Comparison of ENCODE assay signal across 1 fruit fly cellular context in the genomic region with DNA sequence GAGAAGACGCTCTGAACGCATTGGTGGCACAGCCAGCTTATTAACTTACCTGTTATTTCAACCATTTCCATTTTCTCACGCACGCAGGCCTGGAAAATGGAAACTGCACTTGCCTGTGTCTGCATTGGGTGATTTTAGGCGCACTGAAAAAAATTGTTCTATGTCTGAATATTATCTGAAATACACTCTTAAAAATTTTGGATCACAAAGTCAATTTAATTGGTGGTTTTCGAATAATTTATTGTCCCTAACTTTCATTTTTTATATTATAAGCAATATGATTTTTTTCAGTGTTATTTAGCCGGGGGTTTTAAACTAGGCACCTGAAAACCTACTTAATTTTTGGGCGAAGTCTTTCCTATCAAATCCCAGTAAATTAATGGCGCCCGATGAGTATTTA.
A peak's percentile ranks its signal among the peaks of the same experiment; 100 is the strongest.
TF ChIP-seq lines count a peak whose summit lies in the region.

No protein-coding gene starts in this region.

TF ChIP-seq in whole organism, embryonic, 481 proteins besides CTCF, POLR2A, EP300 and RAD21 (continued from another document and continues in another):
- peak; percentile 60; the same call in 1 of the 2 replicates for TF ChIP-seq peb (GFP tag; IDR thresholded peaks at IDR 0.05; lab: Robert Waterston, UW)
- TF ChIP-seq knrl (GFP tag; IDR thresholded peaks at IDR 0.05; lab: Robert Waterston, UW; ENCODE audit: partially characterized antibody) = no peak
- peak; percentile 78 for TF ChIP-seq CG12391 (tag; optimal IDR thresholded peaks at IDR 0.05; lab: Kevin White, UChicago)
- peak; percentile 77 for TF ChIP-seq dysf (GFP tag; IDR thresholded peaks at IDR 0.05; lab: Robert Waterston, UW)
- no peak for TF ChIP-seq Trl (optimal IDR thresholded peaks at IDR 0.05; lab: Kevin White, UChicago)
- TF ChIP-seq Trl (GFP tag; optimal IDR thresholded peaks at IDR 0.05; lab: Kevin White, UChicago) = peak; percentile 72
- TF ChIP-seq trh (GFP tag; optimal IDR thresholded peaks at IDR 0.05; lab: Kevin White, UChicago) = no peak
- TF ChIP-seq CG15514 (GFP tag; optimal IDR thresholded peaks at IDR 0.05; lab: Kevin White, UChicago) = peak; percentile 39
- TF ChIP-seq ems (GFP tag; optimal IDR thresholded peaks at IDR 0.05; lab: Kevin White, UChicago) = no peak
- TF ChIP-seq B-H2 (GFP tag; optimal IDR thresholded peaks at IDR 0.05; lab: Kevin White, UChicago) = no peak
- TF ChIP-seq lilli (GFP tag; optimal IDR thresholded peaks at IDR 0.05; lab: Kevin White, UChicago) = peak; percentile 39
- TF ChIP-seq jigr1 (GFP tag; IDR thresholded peaks at IDR 0.05; lab: Robert Waterston, UW) = no peak; the same call in 2 of the 3 replicates
- peak; percentile 5 for TF ChIP-seq HmgZ (tag; optimal IDR thresholded peaks at IDR 0.05; lab: Kevin White, UChicago)
- TF ChIP-seq CG10274 (GFP tag; optimal IDR thresholded peaks at IDR 0.05; lab: Kevin White, UChicago) = peak; percentile 16
- peak; percentile 73 for TF ChIP-seq CG18764 (GFP tag; optimal IDR thresholded peaks at IDR 0.05; lab: Kevin White, UChicago)
- TF ChIP-seq Gug (GFP tag; IDR thresholded peaks at IDR 0.05; lab: Robert Waterston, UW) = peak; percentile 69; the same call in 3 of the 4 replicates
- peak; percentile 49 for TF ChIP-seq CG6854 (GFP tag; optimal IDR thresholded peaks at IDR 0.05; lab: Kevin White, UChicago)
- peak; percentile 86 for TF ChIP-seq D19A (tag; optimal IDR thresholded peaks at IDR 0.05; lab: Kevin White, UChicago)
- peak; percentile 25 for TF ChIP-seq Hmx (GFP tag; optimal IDR thresholded peaks at IDR 0.05; lab: Kevin White, UChicago)
- no peak for TF ChIP-seq CG42726 (GFP tag; IDR thresholded peaks at IDR 0.05; lab: Robert Waterston, UW; ENCODE audit: partially characterized antibody)
- peak; percentile 75 for TF ChIP-seq CG7372 (GFP tag; IDR thresholded peaks at IDR 0.05; lab: Robert Waterston, UW)
- peak; percentile 32 for TF ChIP-seq CG17186 (GFP tag; optimal IDR thresholded peaks at IDR 0.05; lab: Kevin White, UChicago)
- peak; percentile 88 for TF ChIP-seq Vsx1 (GFP tag; optimal IDR thresholded peaks at IDR 0.05; lab: Kevin White, UChicago)
- peak; percentile 95 for TF ChIP-seq CG31441 (GFP tag; IDR thresholded peaks at IDR 0.05; lab: Robert Waterston, UW)
- peak; percentile 48 for TF ChIP-seq TFAM (GFP tag; optimal IDR thresholded peaks at IDR 0.05; lab: Kevin White, UChicago)
- peak; percentile 72 for TF ChIP-seq CG1603 (tag; optimal IDR thresholded peaks at IDR 0.05; lab: Kevin White, UChicago)
- peak; percentile 68 for TF ChIP-seq CG5245 (GFP tag; optimal IDR thresholded peaks at IDR 0.05; lab: Kevin White, UChicago)
- TF ChIP-seq jumu (GFP tag; optimal IDR thresholded peaks at IDR 0.05; lab: Kevin White, UChicago) = peak; percentile 69
- TF ChIP-seq Dll (GFP tag; IDR thresholded peaks at IDR 0.05; lab: Robert Waterston, UW; ENCODE audit: partially characterized antibody) = no peak
- TF ChIP-seq chm (GFP tag; IDR thresholded peaks at IDR 0.05; lab: Robert Waterston, UW) = peak; percentile 78
- no peak for TF ChIP-seq hkb (optimal IDR thresholded peaks at IDR 0.05; lab: Kevin White, UChicago)
- peak; percentile 89 for TF ChIP-seq hkb (GFP tag; IDR thresholded peaks at IDR 0.05; lab: Robert Waterston, UW)
- TF ChIP-seq Side (GFP tag; optimal IDR thresholded peaks at IDR 0.05; lab: Kevin White, UChicago) = peak; percentile 73
- TF ChIP-seq CG6813 (GFP tag; optimal IDR thresholded peaks at IDR 0.05; lab: Kevin White, UChicago) = peak; percentile 75
- TF ChIP-seq CG32767 (GFP tag; IDR thresholded peaks at IDR 0.05; lab: Robert Waterston, UW) = peak; percentile 73
- TF ChIP-seq CG12236 (GFP tag; optimal IDR thresholded peaks at IDR 0.05; lab: Kevin White, UChicago) = no peak
- peak; percentile 69 for TF ChIP-seq Fer3 (tag; optimal IDR thresholded peaks at IDR 0.05; lab: Kevin White, UChicago)
- TF ChIP-seq CG1024 (GFP tag; IDR thresholded peaks at IDR 0.05; lab: Robert Waterston, UW) = peak; percentile 87
- TF ChIP-seq CG2116 (GFP tag; optimal IDR thresholded peaks at IDR 0.05; lab: Kevin White, UChicago) = peak; percentile 25
- TF ChIP-seq twi (tag; optimal IDR thresholded peaks at IDR 0.05; lab: Kevin White, UChicago) = no peak
- peak; percentile 52 for TF ChIP-seq Dad (GFP tag; optimal IDR thresholded peaks at IDR 0.05; lab: Kevin White, UChicago)
- TF ChIP-seq CoRest (tag; optimal IDR thresholded peaks at IDR 0.05; lab: Kevin White, UChicago) = peak; percentile 64
- no peak for TF ChIP-seq hb (GFP tag; IDR thresholded peaks at IDR 0.05; lab: Robert Waterston, UW; ENCODE audit: partially characterized antibody)
- TF ChIP-seq zf30C (GFP tag; optimal IDR thresholded peaks at IDR 0.05; lab: Kevin White, UChicago) = peak; percentile 66
- peak; percentile 46 for TF ChIP-seq Elba2 (GFP tag; optimal IDR thresholded peaks at IDR 0.05; lab: Kevin White, UChicago)
- TF ChIP-seq sqz (GFP tag; optimal IDR thresholded peaks at IDR 0.05; lab: Kevin White, UChicago) = peak; percentile 32
- peak; percentile 78; the same call in 2 of the 3 replicates for TF ChIP-seq H15 (GFP tag; IDR thresholded peaks at IDR 0.05; lab: Robert Waterston, UW)
- no peak for TF ChIP-seq Lim3 (GFP tag; IDR thresholded peaks at IDR 0.05; lab: Robert Waterston, UW)
- no peak for TF ChIP-seq CG34376 (GFP tag; optimal IDR thresholded peaks at IDR 0.05; lab: Kevin White, UChicago)
- no peak for TF ChIP-seq CG3163 (GFP tag; optimal IDR thresholded peaks at IDR 0.05; lab: Kevin White, UChicago)
- peak; percentile 65 for TF ChIP-seq Nf-YA (GFP tag; IDR thresholded peaks at IDR 0.05; lab: Robert Waterston, UW)
- TF ChIP-seq D (optimal IDR thresholded peaks at IDR 0.05; lab: Kevin White, UChicago) = no peak
- peak; percentile 85 for TF ChIP-seq D (GFP tag; optimal IDR thresholded peaks at IDR 0.05; lab: Kevin White, UChicago)
- no peak for TF ChIP-seq sima (GFP tag; optimal IDR thresholded peaks at IDR 0.05; lab: Kevin White, UChicago)
- TF ChIP-seq sens-2 (GFP tag; IDR thresholded peaks at IDR 0.05; lab: Robert Waterston, UW) = peak; percentile 53; the same call in 1 of the 2 replicates
- peak; percentile 74 for TF ChIP-seq CG7357 (GFP tag; IDR thresholded peaks at IDR 0.05; lab: Robert Waterston, UW)
- no peak for TF ChIP-seq psq (GFP tag; optimal IDR thresholded peaks at IDR 0.05; lab: Kevin White, UChicago)
- TF ChIP-seq trem (tag; optimal IDR thresholded peaks at IDR 0.05; lab: Kevin White, UChicago) = peak; percentile 92
- peak; percentile 87 for TF ChIP-seq CG4820 (GFP tag; optimal IDR thresholded peaks at IDR 0.05; lab: Kevin White, UChicago)
- peak; percentile 60 for TF ChIP-seq seq (GFP tag; IDR thresholded peaks at IDR 0.05; lab: Robert Waterston, UW)
- no peak for TF ChIP-seq ham (GFP tag; IDR thresholded peaks at IDR 0.05; lab: Robert Waterston, UW)
- TF ChIP-seq GATAe (GFP tag; conservative IDR thresholded peaks at IDR 0.05; lab: Robert Waterston, UW) = no peak
- peak; percentile 84 for TF ChIP-seq stc (GFP tag; IDR thresholded peaks at IDR 0.05; lab: Robert Waterston, UW)
- TF ChIP-seq Opbp (GFP tag; IDR thresholded peaks at IDR 0.05; lab: Robert Waterston, UW; ENCODE audit: partially characterized antibody) = no peak
- TF ChIP-seq Tbp (GFP tag; optimal IDR thresholded peaks at IDR 0.05; lab: Kevin White, UChicago) = no peak
- no peak for TF ChIP-seq NFAT (GFP tag; IDR thresholded peaks at IDR 0.05; lab: Robert Waterston, UW)
- TF ChIP-seq klu (GFP tag; IDR thresholded peaks at IDR 0.05; lab: Robert Waterston, UW) = peak; percentile 65
- TF ChIP-seq unpg (GFP tag; optimal IDR thresholded peaks at IDR 0.05; lab: Kevin White, UChicago) = peak; percentile 86
- peak; percentile 49 for TF ChIP-seq Spps (tag; optimal IDR thresholded peaks at IDR 0.05; lab: Kevin White, UChicago)
- TF ChIP-seq ken (GFP tag; IDR thresholded peaks at IDR 0.05; lab: Robert Waterston, UW) = peak; percentile 71; the same call in 1 of the 3 replicates
- no peak for TF ChIP-seq dm (GFP tag; optimal IDR thresholded peaks at IDR 0.05; lab: Kevin White, UChicago)
- TF ChIP-seq CG2129 (GFP tag; IDR thresholded peaks at IDR 0.05; lab: Robert Waterston, UW; ENCODE audit: partially characterized antibody) = no peak
- TF ChIP-seq CG14965 (GFP tag; optimal IDR thresholded peaks at IDR 0.05; lab: Kevin White, UChicago; ENCODE audit: borderline replicate concordance) = peak; percentile 14
- no peak for TF ChIP-seq CG16863 (GFP tag; optimal IDR thresholded peaks at IDR 0.05; lab: Kevin White, UChicago)
- peak; percentile 11 for TF ChIP-seq CG30431 (GFP tag; optimal IDR thresholded peaks at IDR 0.05; lab: Kevin White, UChicago)
- peak; percentile 77 for TF ChIP-seq CG18599 (GFP tag; optimal IDR thresholded peaks at IDR 0.05; lab: Kevin White, UChicago)
- TF ChIP-seq nerfin-2 (GFP tag; IDR thresholded peaks at IDR 0.05; lab: Robert Waterston, UW; ENCODE audit: partially characterized antibody) = no peak
- peak; percentile 77 for TF ChIP-seq ranshi (GFP tag; IDR thresholded peaks at IDR 0.05; lab: Robert Waterston, UW)
- no peak for TF ChIP-seq CG10431 (GFP tag; optimal IDR thresholded peaks at IDR 0.05; lab: Kevin White, UChicago)
- peak; percentile 70 for TF ChIP-seq al (GFP tag; IDR thresholded peaks at IDR 0.05; lab: Robert Waterston, UW)
- peak; percentile 14; the same call in 1 of the 2 replicates for TF ChIP-seq Ravus (GFP tag; IDR thresholded peaks at IDR 0.05; lab: Robert Waterston, UW)
- peak; percentile 79 for TF ChIP-seq pnt (GFP tag; optimal IDR thresholded peaks at IDR 0.05; lab: Kevin White, UChicago)
- no peak for TF ChIP-seq CG12942 (GFP tag; optimal IDR thresholded peaks at IDR 0.05; lab: Kevin White, UChicago)
- no peak for TF ChIP-seq CG11398 (GFP tag; optimal IDR thresholded peaks at IDR 0.05; lab: Kevin White, UChicago)
- TF ChIP-seq ase (GFP tag; IDR thresholded peaks at IDR 0.05; lab: Robert Waterston, UW) = peak; percentile 81; the same call in 2 of the 3 replicates
- TF ChIP-seq CG8089 (GFP tag; optimal IDR thresholded peaks at IDR 0.05; lab: Kevin White, UChicago) = peak; percentile 8
- peak; percentile 48 for TF ChIP-seq CG1529 (GFP tag; optimal IDR thresholded peaks at IDR 0.05; lab: Kevin White, UChicago)
- TF ChIP-seq Xrp1 (GFP tag; IDR thresholded peaks at IDR 0.05; lab: Robert Waterston, UW) = peak; percentile 94
- no peak for TF ChIP-seq cg (GFP tag; optimal IDR thresholded peaks at IDR 0.05; lab: Kevin White, UChicago)
- peak; percentile 76 for TF ChIP-seq onecut (GFP tag; IDR thresholded peaks at IDR 0.05; lab: Robert Waterston, UW)
- 0 out of 2 replicates have a peak, but pooled peaks have one; percentile 41 for TF ChIP-seq CG4360 (GFP tag; IDR thresholded peaks at IDR 0.05; lab: Robert Waterston, UW)
- peak; percentile 16 for TF ChIP-seq oc (tag; optimal IDR thresholded peaks at IDR 0.05; lab: Kevin White, UChicago)
- TF ChIP-seq Dip2 (GFP tag; IDR thresholded peaks at IDR 0.05; lab: Robert Waterston, UW) = no peak
- peak; percentile 79 for TF ChIP-seq CG8388 (GFP tag; optimal IDR thresholded peaks at IDR 0.05; lab: Kevin White, UChicago)
- peak; percentile 48 for TF ChIP-seq CG33213 (GFP tag; optimal IDR thresholded peaks at IDR 0.05; lab: Kevin White, UChicago)
- TF ChIP-seq CG12299 (tag; optimal IDR thresholded peaks at IDR 0.05; lab: Kevin White, UChicago) = peak; percentile 24
- no peak for TF ChIP-seq CG11723 (GFP tag; optimal IDR thresholded peaks at IDR 0.05; lab: Kevin White, UChicago)
- TF ChIP-seq tx (GFP tag; optimal IDR thresholded peaks at IDR 0.05; lab: Kevin White, UChicago) = peak; percentile 4
- no peak for TF ChIP-seq CG6175 (GFP tag; IDR thresholded peaks at IDR 0.05; lab: Robert Waterston, UW)
- no peak for TF ChIP-seq insv (GFP tag; optimal IDR thresholded peaks at IDR 0.05; lab: Kevin White, UChicago)
- TF ChIP-seq rib (GFP tag; IDR thresholded peaks at IDR 0.05; lab: Robert Waterston, UW) = no peak
- TF ChIP-seq tap (tag; optimal IDR thresholded peaks at IDR 0.05; lab: Kevin White, UChicago) = peak; percentile 87
- no peak for TF ChIP-seq Lpt (GFP tag; optimal IDR thresholded peaks at IDR 0.05; lab: Kevin White, UChicago)
- no peak for TF ChIP-seq CG17912 (GFP tag; optimal IDR thresholded peaks at IDR 0.05; lab: Kevin White, UChicago)
- TF ChIP-seq fd64A (GFP tag; optimal IDR thresholded peaks at IDR 0.05; lab: Kevin White, UChicago) = peak; percentile 10
- peak; percentile 41 for TF ChIP-seq CG13775 (GFP tag; optimal IDR thresholded peaks at IDR 0.05; lab: Kevin White, UChicago)
- TF ChIP-seq Taf1 (GFP tag; IDR thresholded peaks at IDR 0.05; lab: Robert Waterston, UW) = 0 out of 2 replicates have a peak, but pooled peaks have one; percentile 10
- TF ChIP-seq prd (optimal IDR thresholded peaks at IDR 0.05; lab: Kevin White, UChicago) = no peak
- peak; percentile 95 for TF ChIP-seq prd (GFP tag; IDR thresholded peaks at IDR 0.05; lab: Robert Waterston, UW)
- TF ChIP-seq CG4730 (GFP tag; IDR thresholded peaks at IDR 0.05; lab: Robert Waterston, UW) = peak; percentile 72
- peak; percentile 72 for TF ChIP-seq CG32532 (GFP tag; IDR thresholded peaks at IDR 0.05; lab: Robert Waterston, UW)
- TF ChIP-seq sd (tag; optimal IDR thresholded peaks at IDR 0.05; lab: Kevin White, UChicago) = no peak
- TF ChIP-seq grau (tag; optimal IDR thresholded peaks at IDR 0.05; lab: Kevin White, UChicago) = peak; percentile 67
- TF ChIP-seq Meics (GFP tag; optimal IDR thresholded peaks at IDR 0.05; lab: Kevin White, UChicago) = peak; percentile 65
- TF ChIP-seq Neu2 (GFP tag; optimal IDR thresholded peaks at IDR 0.05; lab: Kevin White, UChicago; ENCODE audit: borderline replicate concordance) = peak; percentile 65
- TF ChIP-seq CG31388 (GFP tag; optimal IDR thresholded peaks at IDR 0.05; lab: Kevin White, UChicago) = peak; percentile 61
- peak; percentile 28 for TF ChIP-seq shn (GFP tag; optimal IDR thresholded peaks at IDR 0.05; lab: Kevin White, UChicago)
- TF ChIP-seq dmrt99B (tag; optimal IDR thresholded peaks at IDR 0.05; lab: Kevin White, UChicago) = peak; percentile 91
- TF ChIP-seq Asciz (GFP tag; optimal IDR thresholded peaks at IDR 0.05; lab: Kevin White, UChicago) = peak; percentile 87
- TF ChIP-seq CG6272 (GFP tag; IDR thresholded peaks at IDR 0.05; lab: Robert Waterston, UW) = peak; percentile 50; the same call in 1 of the 2 replicates
- TF ChIP-seq ara (GFP tag; IDR thresholded peaks at IDR 0.05; lab: Robert Waterston, UW) = peak; percentile 87
- no peak for TF ChIP-seq CG18011 (GFP tag; optimal IDR thresholded peaks at IDR 0.05; lab: Kevin White, UChicago)
- TF ChIP-seq sens (GFP tag; lab: Kevin White, UChicago) = peak; percentile 94
- no peak for TF ChIP-seq chinmo (GFP tag; IDR thresholded peaks at IDR 0.05; lab: Robert Waterston, UW; ENCODE audit: partially characterized antibody)
- no peak for TF ChIP-seq Dp (GFP tag; optimal IDR thresholded peaks at IDR 0.05; lab: Kevin White, UChicago)
- TF ChIP-seq CG17612 (GFP tag; IDR thresholded peaks at IDR 0.05; lab: Robert Waterston, UW) = peak; percentile 58; the same call in 1 of the 2 replicates
